ENCODE assay signal across 2 worm cellular contexts in the genomic region with DNA sequence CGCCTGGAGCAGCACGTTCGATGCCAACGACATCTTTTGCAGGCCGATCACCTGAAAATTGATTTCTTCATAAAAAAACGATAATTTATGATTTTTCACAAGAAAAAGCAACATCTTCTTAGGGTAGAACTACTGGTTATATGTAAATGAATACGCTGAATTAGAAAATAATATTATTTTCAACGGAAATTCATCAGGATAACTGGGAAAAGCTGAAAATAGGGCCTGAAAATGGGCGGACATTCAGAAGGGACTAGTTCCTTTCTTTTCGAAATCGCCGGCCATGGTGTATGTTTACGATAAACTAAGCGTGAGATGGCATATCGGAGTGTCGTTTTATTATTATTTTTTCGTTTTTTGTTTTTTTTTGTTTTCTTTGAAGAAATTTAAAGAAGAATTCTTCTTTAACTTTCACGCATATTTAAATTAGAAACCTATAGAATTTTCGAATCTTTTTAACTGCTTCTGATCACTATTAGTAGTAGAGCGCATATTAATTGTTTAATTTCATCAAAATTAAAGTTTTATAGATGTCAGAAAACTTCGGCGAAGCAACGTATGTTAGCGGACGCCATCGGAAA.
A peak's percentile ranks its signal among the peaks of the same experiment; 100 is the strongest.
TF ChIP-seq lines count a peak whose summit lies in the region.

Gene nduv-2, minus strand, starts transcription at position 51 of the 581 bp plus-strand sequence.
Gene F53F4.12, plus strand, starts transcription at position 531 of the 581 bp plus-strand sequence.

TF ChIP-seq in whole organism, L1 larva, 84 proteins besides CTCF, POLR2A, EP300 and RAD21 (continued from another document):
- TF ChIP-seq lin-35 (GFP tag; optimal IDR thresholded peaks at IDR 0.05; lab: Kevin White, UChicago) (peak; percentile 31 to 45), pqm-1 (tag; optimal IDR thresholded peaks at IDR 0.05; lab: Kevin White, UChicago) (no peak), mef-2 (tag; optimal IDR thresholded peaks at IDR 0.05; lab: Kevin White, UChicago) (no peak), blmp-1 (tag; optimal IDR thresholded peaks at IDR 0.05; lab: Kevin White, UChicago) (peak; percentile 47), lsy-2 (tag; optimal IDR thresholded peaks at IDR 0.05; lab: Kevin White, UChicago) (peak in 1 of 2 experiments; percentile 66), lir-3 (tag; optimal IDR thresholded peaks at IDR 0.05; lab: Kevin White, UChicago; ENCODE audit: poor library complexity) (peak; percentile 13), mep-1 (tag; optimal IDR thresholded peaks at IDR 0.05; lab: Kevin White, UChicago) (no peak), ets-5 (GFP tag; IDR thresholded peaks at IDR 0.05; lab: Robert Waterston, UW) (no peak), dpl-1 (GFP tag; optimal IDR thresholded peaks at IDR 0.05; lab: Kevin White, UChicago) (peak; percentile 7 to 71 (median 59)), nhr-11 (tag; optimal IDR thresholded peaks at IDR 0.05; lab: Kevin White, UChicago) (no peak), ceh-88 (GFP tag; IDR thresholded peaks at IDR 0.05; lab: Robert Waterston, UW) (no peak), rnt-1 (tag; optimal IDR thresholded peaks at IDR 0.05; lab: Kevin White, UChicago) (peak; percentile 67), nhr-28 (tag; optimal IDR thresholded peaks at IDR 0.05; lab: Kevin White, UChicago) (no peak), hlh-17 (GFP tag; optimal IDR thresholded peaks at IDR 0.05; lab: Kevin White, UChicago; ENCODE audit: borderline replicate concordance) (no peak), lin-15B (tag; optimal IDR thresholded peaks at IDR 0.05; lab: Kevin White, UChicago) (peak; percentile 48), elt-2 (tag; optimal IDR thresholded peaks at IDR 0.05; lab: Kevin White, UChicago) (no peak), dsc-1 (tag; optimal IDR thresholded peaks at IDR 0.05; lab: Kevin White, UChicago) (no peak)

TF ChIP-seq in whole organism, L4 larva, 104 proteins besides CTCF, POLR2A, EP300 and RAD21 (continued from another document):
- TF ChIP-seq dpl-1 (GFP tag; optimal IDR thresholded peaks at IDR 0.05; lab: Kevin White, UChicago) (peak; percentile 3), daf-12 (tag; optimal IDR thresholded peaks at IDR 0.05; lab: Kevin White, UChicago) (no peak), mxl-3 (GFP tag; optimal IDR thresholded peaks at IDR 0.05; lab: Kevin White, UChicago) (no peak)
TF ChIP-seq in whole organism, L4 larva: peak in this region for 9.
